Fruit fly (Drosophila melanogaster) whole organism: Measurements from ENCODE around the gene nonA-l.

Experiments used
- CG8478 ChIP-seq: fragments of >200 bp; optimal IDR thresholded peaks from 2 replicates; lab custom pipeline; 2018; ENCODE audit warnings: inconsistent platforms
- Dll ChIP-seq: fragments of >200 bp; optimal IDR thresholded peaks from 2 replicates; lab custom pipeline; 2017
- EcR ChIP-seq, 2 experiments: fragments of >200 bp; optimal IDR thresholded peaks; 2 replicates each; lab custom pipeline; 2017; ENCODE audit warnings: missing biosample characterization in 2 of 2, missing genetic modification characterization in 2 of 2, missing genetic modification reagents in 2 of 2
- pan ChIP-seq: fragments of >200 bp; optimal IDR thresholded peaks from 2 replicates; lab custom pipeline; 2017
- psq ChIP-seq: fragments of >200 bp; optimal IDR thresholded peaks from 2 replicates; lab custom pipeline; 2017
- usp ChIP-seq: fragments of >200 bp; optimal IDR thresholded peaks from 2 replicates; lab custom pipeline; 2017; ENCODE audit warnings: missing biosample characterization, missing genetic modification characterization, mixed read lengths

The nonA-l gene

DNA sequence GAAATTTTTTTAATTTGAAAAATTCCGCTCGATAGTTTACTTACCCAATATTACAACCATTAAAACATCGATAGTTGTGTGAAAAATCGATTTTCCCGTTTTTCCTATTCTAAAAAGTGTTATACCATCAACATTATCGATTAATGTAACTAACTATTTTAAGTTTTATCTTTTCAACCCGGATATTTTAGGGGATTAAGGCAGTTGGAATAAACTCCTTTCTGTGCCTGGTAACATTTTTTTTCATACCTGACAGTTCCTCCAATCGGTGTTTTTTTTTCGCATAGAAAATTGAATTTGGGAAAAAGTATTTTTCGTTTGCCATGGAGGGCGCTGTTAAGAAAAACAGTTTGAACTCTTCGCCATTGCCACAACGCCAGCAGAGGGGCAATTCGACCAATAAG is at the start of gene nonA-l:
TSS of gene nonA-l (plus strand) at position 201 of the 404 bp plus-strand sequence.
- TF ChIP-seq pan (lab: Kevin White, UChicago) = no peak
- no peak for TF ChIP-seq usp (GFP tag; lab: Kevin White, UChicago)
- no peak for TF ChIP-seq psq (lab: Kevin White, UChicago)
- no peak for TF ChIP-seq CG8478 (lab: Kevin White, UChicago)
- no peak for TF ChIP-seq Dll (lab: Kevin White, UChicago)
- no peak for TF ChIP-seq EcR (GFP tag; optimal IDR thresholded peaks at IDR 0.05; lab: Kevin White, UChicago)

DNA sequence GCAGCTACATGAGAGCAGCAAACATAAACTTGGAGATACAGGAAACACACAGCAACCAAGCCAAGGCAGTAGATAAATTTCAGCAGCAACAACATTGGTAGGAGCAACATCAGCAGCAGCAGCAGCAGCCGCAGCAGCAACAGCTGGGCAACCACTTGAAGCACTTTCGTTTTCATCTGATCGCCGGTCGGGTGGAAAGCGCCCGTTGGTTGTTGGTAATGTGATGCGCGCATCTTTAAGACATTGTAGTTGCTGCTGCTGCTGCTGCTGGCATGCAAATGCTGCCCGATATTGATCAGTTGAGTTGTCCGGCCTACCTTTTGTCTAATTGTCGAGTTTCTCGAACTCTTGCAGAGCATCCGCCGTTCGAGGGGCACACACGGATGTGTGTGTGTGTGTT is 48.6 kb upstream of the nonA-l start:
- no peak for TF ChIP-seq pan (lab: Kevin White, UChicago)
- TF ChIP-seq CG8478 (lab: Kevin White, UChicago) = no peak
- TF ChIP-seq EcR (GFP tag; optimal IDR thresholded peaks at IDR 0.05; lab: Kevin White, UChicago) = no peak
- no peak for TF ChIP-seq usp (GFP tag; lab: Kevin White, UChicago)
- TF ChIP-seq psq (lab: Kevin White, UChicago) = no peak
- no peak for TF ChIP-seq Dll (lab: Kevin White, UChicago)

DNA sequence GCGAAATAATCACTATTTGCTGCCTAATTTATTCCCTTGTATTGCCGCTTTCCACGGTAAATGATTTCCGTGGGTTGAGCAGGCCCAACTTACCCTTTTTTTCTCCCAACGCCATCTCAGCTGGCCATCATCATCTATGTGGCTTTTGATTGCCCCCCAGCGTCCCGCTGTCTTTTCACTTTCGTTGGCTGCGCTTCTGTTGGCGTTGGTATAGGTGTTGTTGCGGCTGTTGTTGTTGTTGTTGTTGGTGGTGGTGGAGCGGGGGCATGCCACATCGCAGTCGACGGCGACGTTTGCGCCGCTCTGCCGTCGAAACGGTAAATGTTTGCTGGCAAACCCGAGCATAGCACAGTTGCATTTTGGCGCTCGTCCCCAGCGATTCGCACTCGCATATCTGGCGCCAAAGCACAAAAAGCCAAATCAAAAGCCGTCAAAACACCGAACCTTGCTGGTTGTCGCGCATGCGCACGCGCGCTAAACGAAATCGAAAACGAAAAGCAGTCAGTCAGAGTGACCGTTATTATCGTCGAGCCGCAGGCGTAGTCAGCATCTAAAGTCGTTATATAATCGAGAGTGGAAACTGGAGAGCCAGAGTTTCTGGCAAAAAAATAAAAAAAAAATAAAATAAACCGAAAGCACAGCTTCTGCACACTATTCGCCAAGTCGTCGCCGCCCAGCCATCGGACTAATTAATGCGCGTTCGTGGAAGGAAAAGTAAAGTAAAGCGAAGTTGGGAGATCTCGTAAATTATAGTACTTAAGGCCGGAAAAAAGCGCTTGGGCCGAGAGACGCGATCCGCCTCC is 45.7 kb upstream of the nonA-l start, which contains the start of gene CG14892:
TSS of gene CG14892 (plus strand) at position 359 of the 803 bp plus-strand sequence.
- TF ChIP-seq usp (GFP tag; lab: Kevin White, UChicago) (no peak), pan (lab: Kevin White, UChicago) (no peak), psq (lab: Kevin White, UChicago) (no peak), EcR (GFP tag; optimal IDR thresholded peaks at IDR 0.05; lab: Kevin White, UChicago) (no peak), CG8478 (lab: Kevin White, UChicago) (no peak), Dll (lab: Kevin White, UChicago) (no peak)

DNA sequence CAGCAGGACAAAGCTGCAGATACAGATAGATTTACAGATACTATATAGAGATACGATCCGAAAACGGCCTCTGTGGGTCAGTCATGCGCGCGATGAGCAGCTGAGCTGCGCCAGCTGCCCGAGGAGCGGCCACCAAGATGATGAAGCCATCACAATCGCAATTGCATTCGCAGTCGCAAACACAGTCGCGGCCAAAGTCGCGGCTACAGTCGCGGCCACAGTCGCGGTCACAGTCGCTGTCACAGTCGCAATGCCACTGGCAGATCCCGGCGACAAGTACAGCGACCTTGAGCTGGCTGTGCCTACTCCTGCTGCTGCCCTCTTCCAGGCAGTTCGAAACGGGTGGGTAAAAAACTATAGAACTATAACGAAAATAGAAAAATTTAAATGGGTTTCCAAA is 45.0 kb upstream of the nonA-l start:
- TF ChIP-seq Dll (lab: Kevin White, UChicago) (no peak), usp (GFP tag; lab: Kevin White, UChicago) (no peak), EcR (GFP tag; optimal IDR thresholded peaks at IDR 0.05; lab: Kevin White, UChicago) (no peak), pan (lab: Kevin White, UChicago) (no peak), CG8478 (lab: Kevin White, UChicago) (no peak)

DNA sequence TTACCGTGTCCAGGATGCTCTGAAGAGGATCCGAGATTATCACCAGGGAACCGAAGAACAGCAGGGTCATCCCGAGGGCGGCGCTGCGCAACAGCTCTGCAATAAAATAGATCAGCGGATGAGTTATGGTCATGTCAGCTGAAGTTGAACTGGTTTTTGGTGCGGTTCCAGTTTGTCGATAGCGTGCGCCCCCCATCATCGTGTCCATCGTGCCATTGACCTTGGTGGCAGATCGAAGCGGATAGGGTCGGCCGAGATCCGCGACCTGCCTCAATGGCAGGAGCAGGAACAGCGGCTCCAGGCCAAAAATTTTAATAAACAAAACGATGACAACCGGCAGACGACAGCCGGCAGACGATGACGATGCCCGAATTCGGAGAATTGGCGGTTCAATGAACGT is 40.4 kb upstream of the nonA-l start:
- TF ChIP-seq CG8478 (lab: Kevin White, UChicago) (no peak), EcR (GFP tag; optimal IDR thresholded peaks at IDR 0.05; lab: Kevin White, UChicago) (peak in 1 of 2 experiments; percentile 38), psq (lab: Kevin White, UChicago) (no peak), pan (lab: Kevin White, UChicago) (no peak), usp (GFP tag; lab: Kevin White, UChicago) (no peak)

DNA sequence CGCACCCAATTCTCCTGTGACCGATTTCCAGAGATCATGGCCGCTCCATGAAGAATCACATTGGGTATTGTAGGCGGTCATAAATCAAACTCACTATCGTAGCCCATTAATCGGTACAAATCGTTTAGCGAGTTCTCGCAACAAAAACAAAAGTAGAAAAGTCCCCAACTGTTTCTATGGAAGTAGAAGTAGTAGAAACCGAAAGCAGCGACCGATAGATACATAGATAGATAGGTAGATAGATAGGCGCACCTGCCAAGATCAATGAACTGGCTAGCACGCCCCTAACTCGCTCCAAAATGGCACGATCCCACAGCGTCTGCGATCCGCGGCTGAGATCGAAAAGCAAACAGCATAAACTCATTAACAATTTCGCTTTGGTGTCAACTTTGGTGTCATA is 39.3 kb upstream of the nonA-l start:
- TF ChIP-seq usp (GFP tag; lab: Kevin White, UChicago) = no peak
- no peak for TF ChIP-seq EcR (GFP tag; optimal IDR thresholded peaks at IDR 0.05; lab: Kevin White, UChicago)
- TF ChIP-seq psq (lab: Kevin White, UChicago) = no peak
- no peak for TF ChIP-seq pan (lab: Kevin White, UChicago)
- TF ChIP-seq CG8478 (lab: Kevin White, UChicago) = no peak
- TF ChIP-seq Dll (lab: Kevin White, UChicago) = no peak

DNA sequence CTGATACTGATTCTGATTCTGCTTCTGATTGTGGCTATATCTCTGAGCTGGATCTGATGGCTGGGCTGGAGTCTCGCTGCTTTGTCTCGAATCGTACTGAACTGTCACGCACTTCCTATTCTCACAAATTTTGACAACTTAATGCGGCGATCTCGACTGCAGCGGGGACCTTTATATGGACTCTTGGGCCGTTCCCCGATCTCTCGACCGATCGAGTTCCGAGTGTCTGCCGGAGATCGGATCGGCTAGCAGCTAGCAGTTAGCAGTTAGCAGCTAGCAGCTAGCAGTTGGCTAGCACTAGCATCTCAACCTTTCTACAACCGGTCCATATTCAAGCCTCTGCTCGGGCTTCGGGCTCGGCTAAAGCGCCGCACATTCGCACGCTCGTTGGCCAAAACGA is 35.3 kb upstream of the nonA-l start, which contains the start of gene CG10345:
TSS of gene CG10345 (minus strand) at position 147 of the 400 bp plus-strand sequence.
- TF ChIP-seq psq (lab: Kevin White, UChicago) (no peak), EcR (GFP tag; optimal IDR thresholded peaks at IDR 0.05; lab: Kevin White, UChicago) (no peak), pan (lab: Kevin White, UChicago) (no peak), Dll (lab: Kevin White, UChicago) (no peak), usp (GFP tag; lab: Kevin White, UChicago) (no peak), CG8478 (lab: Kevin White, UChicago) (no peak)

DNA sequence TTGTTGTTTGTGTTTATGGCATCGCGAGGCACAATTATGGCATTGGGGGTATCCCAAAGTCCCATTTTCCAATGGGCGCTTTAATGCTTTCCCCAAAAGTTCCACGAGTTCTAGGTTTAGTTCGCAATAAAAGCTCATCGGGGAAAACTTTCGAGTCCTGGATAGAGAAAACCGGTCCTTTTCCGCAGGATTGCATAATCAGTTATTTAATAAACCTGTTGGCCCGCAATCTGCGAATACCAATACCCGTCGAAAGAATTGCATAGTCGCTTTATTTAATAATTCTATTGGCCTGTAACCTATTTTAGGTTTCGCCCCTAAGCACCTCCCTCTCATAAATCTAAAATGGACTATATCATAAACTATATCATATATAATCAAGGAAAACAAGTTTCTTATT is 34.1 kb upstream of the nonA-l start:
- no peak for TF ChIP-seq Dll (lab: Kevin White, UChicago)
- TF ChIP-seq EcR (GFP tag; optimal IDR thresholded peaks at IDR 0.05; lab: Kevin White, UChicago) = no peak
- TF ChIP-seq pan (lab: Kevin White, UChicago) = no peak
- TF ChIP-seq usp (GFP tag; lab: Kevin White, UChicago) = no peak
- no peak for TF ChIP-seq psq (lab: Kevin White, UChicago)
- TF ChIP-seq CG8478 (lab: Kevin White, UChicago) = no peak

DNA sequence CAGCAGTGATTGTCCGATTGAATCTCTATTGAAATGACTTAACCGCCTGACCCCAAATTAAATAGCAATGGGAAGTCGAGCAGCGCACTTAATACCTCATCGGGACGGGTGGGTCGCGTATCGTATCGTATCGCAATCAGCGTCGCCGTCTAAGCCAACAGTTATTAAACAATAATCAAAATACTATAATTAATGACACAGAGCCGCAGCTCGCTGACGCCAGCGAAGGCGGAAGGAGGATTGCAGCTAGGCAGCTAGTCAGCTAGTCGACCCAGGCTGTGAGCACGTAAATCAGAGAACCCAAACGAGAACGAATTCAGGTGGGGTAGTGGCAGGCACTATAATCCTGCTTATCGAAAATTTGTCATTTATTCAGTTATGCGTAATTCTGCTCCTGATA is 31.1 kb upstream of the nonA-l start, which contains the start of gene NPF:
TSS of gene NPF (plus strand) at position 301 of the 400 bp plus-strand sequence.
- TF ChIP-seq pan (lab: Kevin White, UChicago) = no peak
- TF ChIP-seq EcR (GFP tag; optimal IDR thresholded peaks at IDR 0.05; lab: Kevin White, UChicago) = no peak
- no peak for TF ChIP-seq psq (lab: Kevin White, UChicago)
- no peak for TF ChIP-seq usp (GFP tag; lab: Kevin White, UChicago)
- TF ChIP-seq Dll (lab: Kevin White, UChicago) = no peak
- no peak for TF ChIP-seq CG8478 (lab: Kevin White, UChicago)

DNA sequence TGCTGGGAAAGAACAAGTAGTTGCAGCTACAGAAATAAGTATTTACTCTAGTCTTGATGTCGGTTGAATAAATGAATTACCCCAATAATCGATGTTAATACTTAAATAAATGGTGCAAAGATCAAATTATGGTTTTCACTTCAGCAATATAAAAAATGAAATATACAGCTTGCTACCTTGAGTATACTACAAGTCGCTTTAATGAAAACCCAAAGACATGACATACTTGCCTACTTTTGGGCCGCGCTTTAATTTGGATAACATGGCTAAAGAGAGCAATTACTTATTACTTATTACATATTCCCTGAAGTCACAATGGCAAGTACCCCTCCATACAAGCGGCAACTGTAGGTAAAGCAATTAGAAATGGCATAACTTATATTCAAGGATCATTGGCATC is 28.8 kb upstream of the nonA-l start:
- TF ChIP-seq psq (lab: Kevin White, UChicago) = no peak
- TF ChIP-seq pan (lab: Kevin White, UChicago) = no peak
- no peak for TF ChIP-seq CG8478 (lab: Kevin White, UChicago)
- no peak for TF ChIP-seq EcR (GFP tag; optimal IDR thresholded peaks at IDR 0.05; lab: Kevin White, UChicago)
- no peak for TF ChIP-seq usp (GFP tag; lab: Kevin White, UChicago)
- no peak for TF ChIP-seq Dll (lab: Kevin White, UChicago)

DNA sequence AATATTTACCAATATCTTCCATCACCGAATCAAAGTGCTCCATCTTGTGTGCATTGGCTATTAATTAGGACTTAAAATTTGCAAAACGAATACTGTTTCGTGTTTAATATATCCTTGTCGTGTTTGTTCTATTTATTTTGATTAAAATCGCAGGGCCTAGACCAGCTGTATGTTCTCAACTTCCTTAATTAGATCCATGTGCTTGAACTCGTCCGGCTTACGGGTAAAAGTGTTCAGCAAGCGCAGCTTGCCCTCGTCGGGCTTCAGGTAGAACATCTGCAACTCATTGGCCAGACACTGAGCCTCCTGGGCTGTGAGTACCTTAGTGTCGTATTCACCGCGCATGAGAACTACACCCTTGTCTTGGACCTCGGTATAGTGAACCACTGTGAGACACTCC is 26.7 kb upstream of the nonA-l start, which contains the start of gene CG12783:
TSS of gene CG12783 (minus strand) at position 101 of the 400 bp plus-strand sequence.
- TF ChIP-seq pan (lab: Kevin White, UChicago) = no peak
- TF ChIP-seq usp (GFP tag; lab: Kevin White, UChicago) = no peak
